Fruit fly (Drosophila melanogaster) whole organism, embryonic: ENCODE measurements around the gene Chro.
A peak's percentile ranks its signal among the peaks of the same experiment; 100 is the strongest.

Source experiments
- Ada2b ChIP-seq: fragments of 200-800 bp; sonication (Bioruptor generic); IDR thresholded peaks from 2 replicates; pipeline ENCODE4 v1.3.6; 2022; ENCODE audit warnings: missing biosample characterization, missing genetic modification characterization
- CG12769 ChIP-seq: fragments of 200-800 bp; sonication (Bioruptor generic); optimal IDR thresholded peaks from 2 replicates; lab custom pipeline; 2019; ENCODE audit warnings: missing biosample characterization, mild to moderate bottlenecking, missing genetic modification characterization, moderate library complexity
- CG14014 ChIP-seq: fragments of 200-800 bp; sonication (Bioruptor generic); IDR thresholded peaks from 2 replicates; pipeline ENCODE4 v1.3.6; 2022; ENCODE audit warnings: missing biosample characterization, missing genetic modification characterization
- CG7372 ChIP-seq: fragments of 200-800 bp; sonication (Bioruptor generic); IDR thresholded peaks from 2 replicates; pipeline ENCODE4 v1.3.6; 2022; ENCODE audit warnings: missing biosample characterization, missing genetic modification characterization
- CG9797 ChIP-seq: fragments of 200-800 bp; sonication (Bioruptor generic); optimal IDR thresholded peaks from 3 replicates; lab custom pipeline; 2018; ENCODE audit warnings: missing biosample characterization, mild to moderate bottlenecking, missing genetic modification characterization
- Nf-YB ChIP-seq: fragments of 200-800 bp; sonication (Bioruptor generic); optimal IDR thresholded peaks from 3 replicates; lab custom pipeline; 2019; ENCODE audit warnings: missing biosample characterization, mild to moderate bottlenecking, missing genetic modification characterization, moderate library complexity
- Vsx1 ChIP-seq: fragments of 200-800 bp; sonication (Bioruptor generic); optimal IDR thresholded peaks from 2 replicates; lab custom pipeline; 2017; ENCODE audit warnings: missing biosample characterization, mild to moderate bottlenecking, missing genetic modification characterization, missing genetic modification reagents
- shn ChIP-seq: fragments of 200-800 bp; sonication (Bioruptor generic); optimal IDR thresholded peaks from 3 replicates; lab custom pipeline; 2016; ENCODE audit warnings: missing biosample characterization, missing genetic modification characterization
- stc ChIP-seq: fragments of 200-800 bp; sonication (Bioruptor generic); IDR thresholded peaks from 2 replicates; pipeline ENCODE4 v1.3.6; 2022; ENCODE audit warnings: missing biosample characterization, missing genetic modification characterization

DNA sequence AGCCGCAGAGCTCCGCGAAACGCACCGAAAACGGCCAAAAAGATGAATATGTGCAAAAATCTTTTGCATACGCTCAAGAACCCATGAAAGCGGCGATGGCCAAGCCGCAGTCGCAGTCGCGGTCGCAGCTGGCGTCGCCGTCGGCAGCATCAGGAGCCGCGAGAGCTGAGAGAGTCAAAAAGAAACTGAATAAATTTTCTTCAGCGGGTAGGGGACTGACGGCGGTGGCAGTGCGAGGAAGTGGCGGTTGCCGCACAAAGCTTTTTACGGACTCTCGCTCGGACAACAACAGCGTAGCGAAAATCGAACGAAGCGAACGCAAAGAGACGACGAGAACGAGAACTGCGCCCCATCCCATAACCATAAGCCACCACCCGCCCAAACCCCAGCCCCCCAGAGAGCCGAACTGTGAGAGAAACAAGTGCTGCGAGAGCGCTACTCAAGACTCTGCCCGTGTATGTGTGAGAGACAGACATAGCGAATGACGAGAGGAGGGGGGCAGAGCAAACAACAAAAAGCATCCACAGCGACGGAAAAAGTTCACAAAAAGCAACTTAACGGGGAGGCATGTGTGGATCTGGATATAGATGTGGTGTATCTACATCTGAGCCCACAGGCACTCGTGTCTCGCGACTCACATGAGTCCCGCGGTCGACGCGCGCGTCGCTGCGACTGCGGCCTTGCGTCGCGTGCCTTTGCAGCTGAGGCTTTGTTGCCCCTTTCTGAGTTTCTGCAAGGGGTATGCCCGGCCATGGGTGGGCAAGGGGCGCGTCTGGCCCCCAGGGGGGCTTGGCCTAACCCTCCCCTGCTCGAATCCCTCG is 43.4 kb downstream of the Chro start, which contains the start of gene jim:
- no peak for TF ChIP-seq Nf-YB (GFP tag; lab: Kevin White, UChicago)
- TF ChIP-seq CG12769 (tag; lab: Kevin White, UChicago): peak; percentile 93
- TF ChIP-seq stc (GFP tag; lab: Robert Waterston, UW): no peak; the same call in 1 of the 2 replicates
- no peak for TF ChIP-seq shn (GFP tag; lab: Kevin White, UChicago)
- TF ChIP-seq CG14014 (GFP tag; lab: Robert Waterston, UW): no peak
- TF ChIP-seq CG9797 (GFP tag; lab: Kevin White, UChicago): no peak
- no peak for TF ChIP-seq Ada2b (GFP tag; lab: Robert Waterston, UW)
- no peak for TF ChIP-seq CG7372 (GFP tag; lab: Robert Waterston, UW)
- TF ChIP-seq Vsx1: no peak
